Fruit fly (Drosophila melanogaster) whole organism, wandering third instar larva: ENCODE results near the gene wry.

Source experiments
- Abd-B ChIP-seq: fragments of >200 bp; optimal IDR thresholded peaks from 2 replicates; lab custom pipeline; 2017; ENCODE audit warnings: missing biosample characterization, missing genetic modification characterization
- CG32264 ChIP-seq: fragments of 200-800 bp; sonication (Bioruptor generic); optimal IDR thresholded peaks from 2 replicates; lab custom pipeline; 2016; ENCODE audit warnings: missing biosample characterization, missing genetic modification characterization
- CG9705 ChIP-seq: fragments of 200-800 bp; sonication (Bioruptor generic); optimal IDR thresholded peaks from 2 replicates; lab custom pipeline; 2018; ENCODE audit warnings: missing biosample characterization, mild to moderate bottlenecking, missing genetic modification characterization
- CrebA ChIP-seq: fragments of 200-800 bp; sonication (Bioruptor generic); optimal IDR thresholded peaks from 2 replicates; lab custom pipeline; 2016; ENCODE audit warnings: missing biosample characterization, mild to moderate bottlenecking, missing genetic modification characterization, borderline replicate concordance
- GATAd ChIP-seq: sonication (Bioruptor generic); optimal IDR thresholded peaks from 2 replicates; lab custom pipeline; 2016; ENCODE audit warnings: missing biosample characterization, missing genetic modification characterization
- HLH106 ChIP-seq: fragments of 200-800 bp; optimal IDR thresholded peaks from 3 replicates; lab custom pipeline; 2019; ENCODE audit warnings: missing biosample characterization, mild to moderate bottlenecking, missing genetic modification characterization, moderate library complexity
- Hnf4 ChIP-seq: fragments of 200-800 bp; sonication (Bioruptor generic); optimal IDR thresholded peaks from 2 replicates; lab custom pipeline; 2016; ENCODE audit warnings: missing biosample characterization, mild to moderate bottlenecking, missing genetic modification characterization
- Hr78 ChIP-seq: fragments of >200 bp; optimal IDR thresholded peaks from 2 replicates; lab custom pipeline; 2017; ENCODE audit warnings: missing biosample characterization, missing genetic modification characterization
- Hr83 ChIP-seq: fragments of 200-300 bp; sonication (Bioruptor generic); optimal IDR thresholded peaks from 2 replicates; lab custom pipeline; 2016; ENCODE audit warnings: missing biosample characterization, mild to moderate bottlenecking, missing genetic modification characterization, moderate library complexity; ENCODE audit not compliant: poor library complexity, severe bottlenecking
- Jra ChIP-seq: sonication (Bioruptor generic); optimal IDR thresholded peaks from 2 replicates; lab custom pipeline; 2016; ENCODE audit warnings: missing biosample characterization, missing genetic modification characterization
- Myc ChIP-seq: fragments of >200 bp; optimal IDR thresholded peaks from 2 replicates; lab custom pipeline; 2017
- N ChIP-seq: fragments of >200 bp; optimal IDR thresholded peaks from 2 replicates; lab custom pipeline; 2018; ENCODE audit warnings: missing biosample characterization, missing external identifiers, missing genetic modification characterization
- OdsH ChIP-seq: fragments of 200-800 bp; sonication (Bioruptor generic); optimal IDR thresholded peaks from 2 replicates; lab custom pipeline; 2016; ENCODE audit warnings: missing biosample characterization, mild to moderate bottlenecking, missing genetic modification characterization
- Rel ChIP-seq, 2 experiments: fragments of 200-800 bp; sonication (Bioruptor generic) in 1 of 2; optimal IDR thresholded peaks; 2 replicates in 1 of 2; 3 replicates in 1 of 2; lab custom pipeline; 2016 to 2019; ENCODE audit warnings: mild to moderate bottlenecking in 2 of 2, missing biosample characterization in 2 of 2, missing genetic modification characterization in 2 of 2, moderate library complexity in 1 of 2
- Sp1 ChIP-seq: fragments of 200-800 bp; sonication (Bioruptor generic); optimal IDR thresholded peaks from 3 replicates; lab custom pipeline; 2019; ENCODE audit warnings: missing biosample characterization, mild to moderate bottlenecking, missing genetic modification characterization, moderate library complexity
- br ChIP-seq: fragments of 200-800 bp; sonication (Bioruptor generic); optimal IDR thresholded peaks from 2 replicates; lab custom pipeline; 2016; ENCODE audit warnings: missing biosample characterization, missing genetic modification characterization
- brk ChIP-seq: fragments of 200-800 bp; sonication (Bioruptor generic); optimal IDR thresholded peaks from 2 replicates; lab custom pipeline; 2016; ENCODE audit warnings: missing biosample characterization, mild to moderate bottlenecking, missing genetic modification characterization
- dl ChIP-seq, 2 experiments: fragments of 175-275, 200-275 bp in 1 of 2; fragments of 200-275 bp in 1 of 2; sonication (Bioruptor generic); optimal IDR thresholded peaks; lab custom pipeline; 2018; ENCODE audit warnings: mild to moderate bottlenecking in 2 of 2, missing biosample characterization in 2 of 2, missing genetic modification characterization in 2 of 2, moderate library complexity in 2 of 2; ENCODE audit not compliant: partially characterized antibody in 2 of 2, insufficient read depth in 1 of 2
- dsf ChIP-seq: sonication (Bioruptor generic); optimal IDR thresholded peaks from 2 replicates; lab custom pipeline; 2016; ENCODE audit warnings: missing biosample characterization, missing genetic modification characterization, borderline replicate concordance
- ey ChIP-seq: fragments of 200-800 bp; sonication (Bioruptor generic); optimal IDR thresholded peaks from 2 replicates; lab custom pipeline; 2016; ENCODE audit warnings: missing biosample characterization, missing genetic modification characterization
- foxo ChIP-seq, 2 experiments: fragments of 200-800 bp; sonication (Bioruptor generic); optimal IDR thresholded peaks; 2 replicates in 1 of 2; 3 replicates in 1 of 2; lab custom pipeline; 2016 to 2017; ENCODE audit warnings: missing biosample characterization in 2 of 2, missing genetic modification characterization in 2 of 2
- fru ChIP-seq: fragments of 200-800 bp; sonication (Bioruptor generic); optimal IDR thresholded peaks from 3 replicates; lab custom pipeline; 2016; ENCODE audit warnings: missing biosample characterization, mild to moderate bottlenecking, missing genetic modification characterization
- h ChIP-seq: fragments of 200-800 bp; sonication (Bioruptor generic); optimal IDR thresholded peaks from 3 replicates; lab custom pipeline; 2016; ENCODE audit warnings: missing biosample characterization, mild to moderate bottlenecking, missing genetic modification characterization
- lola ChIP-seq: fragments of >200 bp; optimal IDR thresholded peaks from 2 replicates; lab custom pipeline; 2017; ENCODE audit warnings: missing biosample characterization, missing genetic modification characterization
- pan ChIP-seq: fragments of >200 bp; optimal IDR thresholded peaks from 2 replicates; lab custom pipeline; 2017
- psq ChIP-seq: fragments of 200-800 bp; sonication (Bioruptor generic); optimal IDR thresholded peaks from 3 replicates; lab custom pipeline; 2017; ENCODE audit warnings: missing biosample characterization, mild to moderate bottlenecking, missing genetic modification characterization, moderate library complexity
- rgr ChIP-seq: fragments of 200-800 bp; sonication (Bioruptor generic); optimal IDR thresholded peaks from 3 replicates; lab custom pipeline; 2016; ENCODE audit warnings: missing biosample characterization, mild to moderate bottlenecking, missing genetic modification characterization
- sage ChIP-seq: fragments of 200-800 bp; sonication (Bioruptor generic); optimal IDR thresholded peaks from 2 replicates; lab custom pipeline; 2016; ENCODE audit warnings: missing biosample characterization, mild to moderate bottlenecking, missing genetic modification characterization
- sv ChIP-seq: fragments of 200-800 bp; sonication (Bioruptor generic); optimal IDR thresholded peaks from 3 replicates; lab custom pipeline; 2016; ENCODE audit warnings: missing biosample characterization, missing genetic modification characterization
- tai ChIP-seq: sonication (Bioruptor generic); optimal IDR thresholded peaks from 2 replicates; lab custom pipeline; 2016; ENCODE audit warnings: missing biosample characterization, missing genetic modification characterization

wry gene

DNA sequence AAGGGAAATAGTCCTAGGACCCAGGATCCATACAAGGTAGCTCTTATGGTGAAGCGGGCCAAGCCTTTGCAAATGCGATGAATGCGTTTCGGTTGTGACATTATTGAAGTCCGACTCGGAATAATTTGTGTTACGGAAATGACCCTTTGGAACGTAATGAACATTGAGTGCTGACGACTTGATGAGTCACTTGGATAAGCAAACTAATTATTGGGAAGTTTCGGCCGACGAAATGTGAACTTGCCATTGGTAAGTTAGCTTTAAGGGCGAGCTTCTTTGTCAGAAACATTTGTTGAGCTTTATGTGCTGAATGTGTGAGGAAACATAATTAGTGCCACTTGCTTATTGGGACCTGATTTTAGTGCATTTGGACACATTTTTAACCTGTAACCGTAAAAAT lies 41.5 kb upstream of the wry start, which contains the start of gene Gr22a:
Gene Gr22a, minus strand, starts transcription at position 101 of the 400 bp plus-strand sequence.
- no peak for TF ChIP-seq OdsH (GFP tag; lab: Kevin White, UChicago)
- TF ChIP-seq foxo (GFP tag; optimal IDR thresholded peaks at IDR 0.05; lab: Kevin White, UChicago): no peak
- no peak for TF ChIP-seq h (GFP tag; lab: Kevin White, UChicago)
- TF ChIP-seq dl (GFP tag; optimal IDR thresholded peaks at IDR 0.05; lab: Kevin White, UChicago; ENCODE audit: insufficient read depth in 1 of 2, partially characterized antibody in 2 of 2): no peak
- no peak for TF ChIP-seq CG9705
- no peak for TF ChIP-seq Abd-B
- no peak for TF ChIP-seq lola (GFP tag; lab: Kevin White, UChicago)

DNA sequence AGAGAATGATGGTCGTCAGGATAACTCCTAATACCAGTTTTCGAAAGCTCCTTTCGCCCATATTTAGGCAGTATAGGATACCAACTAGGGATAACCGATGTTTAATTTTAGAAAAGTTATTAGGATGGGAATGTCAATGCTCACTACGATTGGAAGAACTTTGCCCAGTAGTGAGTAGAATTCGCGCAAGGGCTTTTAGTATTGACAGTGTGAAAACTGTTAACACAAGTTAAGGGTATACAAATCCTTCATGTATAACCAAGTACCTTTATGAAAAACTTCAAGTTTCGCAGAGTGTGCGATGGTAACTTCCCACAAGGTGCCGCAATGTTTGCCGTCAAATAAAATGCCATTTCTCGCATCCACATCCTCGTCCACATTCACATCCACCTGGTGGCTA lies 13.1 kb upstream of the wry start, which contains the start of gene CG31933:
Gene CG31933, minus strand, starts transcription at position 101 of the 400 bp plus-strand sequence.
- no peak for TF ChIP-seq CG32264
- no peak for TF ChIP-seq CrebA (GFP tag; lab: Kevin White, UChicago)
- no peak for TF ChIP-seq Myc (lab: Kevin White, UChicago)
- no peak for TF ChIP-seq GATAd
- TF ChIP-seq rgr (GFP tag; lab: Kevin White, UChicago): no peak
- no peak for TF ChIP-seq psq
- no peak for TF ChIP-seq sage (GFP tag; lab: Kevin White, UChicago)
- no peak for TF ChIP-seq br (GFP tag; lab: Kevin White, UChicago)
- no peak for TF ChIP-seq dl (GFP tag; optimal IDR thresholded peaks at IDR 0.05; lab: Kevin White, UChicago; ENCODE audit: insufficient read depth in 1 of 2, partially characterized antibody in 2 of 2)
- no peak for TF ChIP-seq Rel (GFP tag; optimal IDR thresholded peaks at IDR 0.05; lab: Kevin White, UChicago)
- TF ChIP-seq Rel (tag; optimal IDR thresholded peaks at IDR 0.05; lab: Kevin White, UChicago): no peak
- no peak for TF ChIP-seq Hr83 (GFP tag; lab: Kevin White, UChicago)

DNA sequence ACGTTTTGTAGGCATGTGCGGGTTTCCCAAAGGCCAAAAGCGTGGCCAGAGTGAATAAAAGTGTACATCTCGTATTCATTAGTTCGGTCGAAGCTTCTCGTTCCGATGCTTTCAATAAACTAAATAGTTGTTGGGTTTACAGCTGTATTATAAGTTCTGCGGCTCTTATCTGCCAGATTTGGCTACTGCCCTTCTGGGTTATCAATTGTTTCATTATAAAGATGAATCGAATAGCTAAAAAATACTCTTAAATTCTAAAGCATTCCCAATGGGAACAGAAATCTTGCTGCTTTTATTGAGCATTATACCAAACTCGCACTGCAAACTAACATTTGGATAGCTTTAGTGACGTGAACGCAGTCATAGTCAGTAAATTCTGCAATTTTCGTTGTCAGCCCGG lies 9.9 kb upstream of the wry start, which contains the start of gene CG31664:
Gene CG31664, minus strand, starts transcription at position 101 of the 400 bp plus-strand sequence.
- no peak for TF ChIP-seq dl (GFP tag; optimal IDR thresholded peaks at IDR 0.05; lab: Kevin White, UChicago; ENCODE audit: insufficient read depth in 1 of 2, partially characterized antibody in 2 of 2)
- TF ChIP-seq HLH106: no peak
- no peak for TF ChIP-seq Hr83 (GFP tag; lab: Kevin White, UChicago)
- TF ChIP-seq Hr78 (GFP tag; lab: Kevin White, UChicago): no peak
- no peak for TF ChIP-seq dsf (GFP tag; lab: Kevin White, UChicago)
- TF ChIP-seq, all 38 proteins: peak for 0

DNA sequence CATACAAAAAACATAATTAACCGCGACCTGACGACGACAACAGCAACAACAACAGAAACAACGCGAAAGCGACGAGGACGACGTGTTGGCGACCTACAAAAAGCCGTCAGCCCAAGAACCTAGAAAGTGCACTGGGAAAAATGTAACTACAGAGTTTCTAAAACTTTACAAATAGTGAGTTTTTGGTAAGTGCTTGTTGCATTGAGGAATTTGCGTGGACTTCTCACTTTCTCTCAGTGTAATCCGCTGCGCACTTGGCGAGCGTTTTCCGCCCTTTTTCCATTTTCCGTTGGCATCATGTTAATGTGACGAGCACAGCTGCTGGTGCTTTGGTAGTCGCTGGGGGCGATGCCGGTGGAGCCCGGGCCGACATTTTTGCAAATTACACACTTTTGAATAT lies 8.1 kb upstream of the wry start:
- no peak for TF ChIP-seq CrebA (GFP tag; lab: Kevin White, UChicago)
- TF ChIP-seq Jra (GFP tag; lab: Kevin White, UChicago): no peak
- no peak for TF ChIP-seq N (GFP tag; lab: Kevin White, UChicago)
- no peak for TF ChIP-seq Hnf4 (GFP tag; lab: Kevin White, UChicago)
- no peak for TF ChIP-seq Sp1
- no peak for TF ChIP-seq OdsH (GFP tag; lab: Kevin White, UChicago)
- TF ChIP-seq pan: no peak
- no peak for TF ChIP-seq rgr (GFP tag; lab: Kevin White, UChicago)
- TF ChIP-seq Hr78 (GFP tag; lab: Kevin White, UChicago): no peak
- no peak for TF ChIP-seq Myc (lab: Kevin White, UChicago)

DNA sequence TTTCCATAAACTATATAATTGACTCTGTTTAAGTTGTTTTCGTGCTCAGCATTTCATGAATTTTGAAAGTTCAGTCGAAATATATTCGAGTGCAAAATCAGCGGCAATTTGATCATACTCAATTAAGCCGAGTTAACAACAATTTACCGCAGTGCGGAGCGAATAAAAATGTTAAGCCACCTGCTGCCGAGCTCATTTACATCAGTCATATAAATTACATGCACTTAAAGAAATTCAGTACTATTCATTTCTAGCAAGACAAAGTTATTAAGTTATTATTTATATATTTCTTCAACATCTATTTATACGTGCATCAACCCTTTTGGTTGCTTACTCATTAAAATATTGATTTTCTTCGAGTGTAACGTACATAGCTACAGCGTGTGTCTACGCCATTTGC lies 3.9 kb upstream of the wry start, which contains the start of gene c-cup:
Gene c-cup, minus strand, starts transcription at position 101 of the 400 bp plus-strand sequence.
- TF ChIP-seq Myc (lab: Kevin White, UChicago): no peak
- no peak for TF ChIP-seq foxo (GFP tag; optimal IDR thresholded peaks at IDR 0.05; lab: Kevin White, UChicago)
- no peak for TF ChIP-seq br (GFP tag; lab: Kevin White, UChicago)
- TF ChIP-seq tai (GFP tag; lab: Kevin White, UChicago): no peak
- TF ChIP-seq HLH106: no peak

DNA sequence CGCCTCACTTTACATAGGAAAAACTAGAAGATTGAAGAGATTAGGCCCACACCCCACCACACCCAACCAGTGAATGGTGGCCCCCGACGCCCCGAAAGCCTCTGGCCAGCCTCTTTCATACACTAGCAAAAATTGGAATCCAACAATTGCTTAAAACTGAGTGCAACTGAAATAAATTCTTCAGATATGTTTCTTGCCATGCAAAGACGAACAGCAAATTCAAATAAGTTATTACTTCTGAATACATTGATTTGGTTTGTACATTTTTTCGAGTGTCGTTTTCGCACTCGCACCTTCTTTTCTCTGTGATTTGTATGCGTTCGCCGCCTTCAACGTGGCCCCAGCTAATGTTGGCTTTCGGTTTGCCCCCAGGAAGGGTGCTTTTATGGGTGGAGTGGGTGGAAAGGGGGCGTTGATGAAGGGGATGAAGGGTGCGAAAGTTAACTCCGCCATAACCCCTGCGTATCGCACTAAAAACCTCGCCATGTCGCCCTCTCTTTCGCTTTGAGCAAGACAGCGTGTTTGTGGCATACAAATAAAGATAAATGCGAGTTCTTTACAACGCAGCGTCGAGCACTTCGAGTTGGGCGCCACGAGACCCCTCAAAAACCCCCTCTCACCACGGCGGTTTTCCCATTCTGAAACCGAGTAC lies 1.5 kb downstream of the wry start:
- TF ChIP-seq ey (GFP tag; lab: Kevin White, UChicago) (no peak), HLH106 (no peak), GATAd (no peak), sv (GFP tag; lab: Kevin White, UChicago) (no peak), fru (GFP tag; lab: Kevin White, UChicago) (no peak), dsf (GFP tag; lab: Kevin White, UChicago) (no peak), brk (GFP tag; lab: Kevin White, UChicago) (no peak)
